Comparison of ENCODE assay signal across 1 fruit fly cellular context in genomic region chr4:63307-63706, dm6.
TF ChIP-seq lines count a peak whose summit lies in the region.

No protein-coding gene starts in this region.

TF ChIP-seq in whole organism, embryonic, 481 proteins besides CTCF, POLR2A, EP300 and RAD21 (continued from another document):
- TF ChIP-seq CG7357 (GFP tag; IDR thresholded peaks at IDR 0.05; lab: Robert Waterston, UW): peak; percentile 95
- peak; percentile 43 for TF ChIP-seq gem (tag; optimal IDR thresholded peaks at IDR 0.05; lab: Kevin White, UChicago)
- no peak for TF ChIP-seq CG4424 (GFP tag; optimal IDR thresholded peaks at IDR 0.05; lab: Kevin White, UChicago)
- TF ChIP-seq CG2120 (GFP tag; optimal IDR thresholded peaks at IDR 0.05; lab: Kevin White, UChicago): peak; percentile 27
- peak; percentile 21 for TF ChIP-seq trem (tag; optimal IDR thresholded peaks at IDR 0.05; lab: Kevin White, UChicago)
- TF ChIP-seq CG2116 (GFP tag; optimal IDR thresholded peaks at IDR 0.05; lab: Kevin White, UChicago): peak; percentile 83
- peak; percentile 9 for TF ChIP-seq pho (GFP tag; optimal IDR thresholded peaks at IDR 0.05; lab: Kevin White, UChicago)
- TF ChIP-seq CG13296 (GFP tag; optimal IDR thresholded peaks at IDR 0.05; lab: Kevin White, UChicago): no peak
- TF ChIP-seq CG16863 (GFP tag; optimal IDR thresholded peaks at IDR 0.05; lab: Kevin White, UChicago): no peak
- peak; percentile 72 for TF ChIP-seq Lhr (GFP tag; optimal IDR thresholded peaks at IDR 0.05; lab: Kevin White, UChicago)
- peak; percentile 37; the same call in 1 of the 2 replicates for TF ChIP-seq MBD-R2 (GFP tag; IDR thresholded peaks at IDR 0.05; lab: Robert Waterston, UW)
- TF ChIP-seq hbn (GFP tag; IDR thresholded peaks at IDR 0.05; lab: Robert Waterston, UW; ENCODE audit: partially characterized antibody): peak; percentile 28; the same call in 1 of the 2 replicates
- TF ChIP-seq CG10267 (tag; optimal IDR thresholded peaks at IDR 0.05; lab: Kevin White, UChicago): peak; percentile 27
- peak; percentile 10 for TF ChIP-seq dmrt11E (tag; optimal IDR thresholded peaks at IDR 0.05; lab: Kevin White, UChicago)
- peak; percentile 67 for TF ChIP-seq E2f2 (GFP tag; IDR thresholded peaks at IDR 0.05; lab: Robert Waterston, UW)
- no peak for TF ChIP-seq Adf1 (GFP tag; IDR thresholded peaks at IDR 0.05; lab: Robert Waterston, UW)
- no peak for TF ChIP-seq pfk (GFP tag; optimal IDR thresholded peaks at IDR 0.05; lab: Kevin White, UChicago)
- TF ChIP-seq Sry-δ (GFP tag; optimal IDR thresholded peaks at IDR 0.05; lab: Kevin White, UChicago): peak; percentile 70
- TF ChIP-seq fu2 (GFP tag; optimal IDR thresholded peaks at IDR 0.05; lab: Kevin White, UChicago): no peak
- peak; percentile 98 for TF ChIP-seq CG30020 (tag; optimal IDR thresholded peaks at IDR 0.05; lab: Kevin White, UChicago)
- peak; percentile 79 for TF ChIP-seq row (GFP tag; IDR thresholded peaks at IDR 0.05; lab: Robert Waterston, UW)
- TF ChIP-seq stwl (tag; optimal IDR thresholded peaks at IDR 0.05; lab: Kevin White, UChicago): peak; percentile 50
- peak; percentile 77 for TF ChIP-seq BEAF-32 (GFP tag; optimal IDR thresholded peaks at IDR 0.05; lab: Kevin White, UChicago)
- peak; percentile 62 for TF ChIP-seq Dp (GFP tag; optimal IDR thresholded peaks at IDR 0.05; lab: Kevin White, UChicago)
- TF ChIP-seq ssp (GFP tag; IDR thresholded peaks at IDR 0.05; lab: Robert Waterston, UW): peak; percentile 98
- peak; percentile 79 for TF ChIP-seq Myb (GFP tag; optimal IDR thresholded peaks at IDR 0.05; lab: Kevin White, UChicago)
- peak; percentile 40; the same call in 1 of the 3 replicates for TF ChIP-seq CG2199 (GFP tag; IDR thresholded peaks at IDR 0.05; lab: Robert Waterston, UW)
- peak; percentile 47 for TF ChIP-seq CG11723 (GFP tag; optimal IDR thresholded peaks at IDR 0.05; lab: Kevin White, UChicago)
- TF ChIP-seq Eip74EF (GFP tag; optimal IDR thresholded peaks at IDR 0.05; lab: Kevin White, UChicago): peak in 1 of 2 experiments; percentile 22
- TF ChIP-seq CG1024 (GFP tag; IDR thresholded peaks at IDR 0.05; lab: Robert Waterston, UW): peak; percentile 98
- TF ChIP-seq Scr (GFP tag; IDR thresholded peaks at IDR 0.05; lab: Robert Waterston, UW; ENCODE audit: partially characterized antibody): peak; percentile 70
- no peak for TF ChIP-seq Hr39 (optimal IDR thresholded peaks at IDR 0.05; lab: Kevin White, UChicago)
- TF ChIP-seq CG14710 (tag; optimal IDR thresholded peaks at IDR 0.05; lab: Kevin White, UChicago): peak; percentile 46
- TF ChIP-seq CG13894 (tag; optimal IDR thresholded peaks at IDR 0.05; lab: Kevin White, UChicago): peak; percentile 69
- peak; percentile 6; the same call in 1 of the 2 replicates for TF ChIP-seq Xrp1 (GFP tag; IDR thresholded peaks at IDR 0.05; lab: Robert Waterston, UW)
- peak; percentile 69; the same call in 1 of the 2 replicates for TF ChIP-seq Bgb (GFP tag; IDR thresholded peaks at IDR 0.05; lab: Robert Waterston, UW; ENCODE audit: partially characterized antibody)
- peak; percentile 39 for TF ChIP-seq phol (tag; optimal IDR thresholded peaks at IDR 0.05; lab: Kevin White, UChicago)
- peak; percentile 39 for TF ChIP-seq nmo (GFP tag; optimal IDR thresholded peaks at IDR 0.05; lab: Kevin White, UChicago)
- TF ChIP-seq CG12391 (tag; optimal IDR thresholded peaks at IDR 0.05; lab: Kevin White, UChicago): peak; percentile 36
- TF ChIP-seq CG7372 (GFP tag; IDR thresholded peaks at IDR 0.05; lab: Robert Waterston, UW): no peak
- TF ChIP-seq CG12659 (GFP tag; optimal IDR thresholded peaks at IDR 0.05; lab: Kevin White, UChicago): peak; percentile 30
- TF ChIP-seq CG3847 (GFP tag; IDR thresholded peaks at IDR 0.05; lab: Robert Waterston, UW): no peak
- TF ChIP-seq mam (GFP tag; optimal IDR thresholded peaks at IDR 0.05; lab: Kevin White, UChicago): no peak
- no peak for TF ChIP-seq dm (GFP tag; optimal IDR thresholded peaks at IDR 0.05; lab: Kevin White, UChicago)
- TF ChIP-seq lola (GFP tag; optimal IDR thresholded peaks at IDR 0.05; lab: Kevin White, UChicago): peak in 1 of 3 experiments; percentile 78
- peak; percentile 16 for TF ChIP-seq grau (tag; optimal IDR thresholded peaks at IDR 0.05; lab: Kevin White, UChicago)
- peak; percentile 27 for TF ChIP-seq zen (tag; optimal IDR thresholded peaks at IDR 0.05; lab: Kevin White, UChicago)
- TF ChIP-seq gfzf (GFP tag; optimal IDR thresholded peaks at IDR 0.05; lab: Kevin White, UChicago): peak; percentile 2
- TF ChIP-seq Elba2 (GFP tag; optimal IDR thresholded peaks at IDR 0.05; lab: Kevin White, UChicago): no peak
